Fruit fly (Drosophila melanogaster) whole organism, embryonic: Measurements from ENCODE around the gene ath.
A peak's percentile ranks its signal among the peaks of the same experiment; 100 is the strongest.

Experiments used
- Awh ChIP-seq: fragments of 200-800 bp; sonication (Bioruptor generic); IDR thresholded peaks from 2 replicates; pipeline ENCODE4, ENCODE4 v1.3.6; 2022; ENCODE audit warnings: missing biosample characterization, missing genetic modification characterization
- Blimp-1 ChIP-seq: fragments of 200-800 bp; sonication (Bioruptor generic); optimal IDR thresholded peaks from 3 replicates; lab custom pipeline; 2018; ENCODE audit warnings: missing biosample characterization, missing genetic modification characterization, mild to moderate bottlenecking, moderate library complexity, missing genetic modification reagents
- CG10959 ChIP-seq: fragments of 200-800 bp; sonication (Bioruptor generic); IDR thresholded peaks from 2 replicates; pipeline ENCODE4 v1.3.6; 2022; ENCODE audit warnings: missing biosample characterization, missing genetic modification characterization
- CG11695 ChIP-seq: fragments of 200-800 bp; sonication (Bioruptor generic); IDR thresholded peaks from 3 replicates; pipeline ENCODE4 v1.3.6; 2022; ENCODE audit warnings: missing biosample characterization, missing genetic modification characterization
- CG12391 ChIP-seq: fragments of 200-800 bp; sonication (Bioruptor generic); optimal IDR thresholded peaks from 3 replicates; lab custom pipeline; 2018; ENCODE audit warnings: missing biosample characterization, mild to moderate bottlenecking, missing genetic modification characterization, moderate library complexity
- CG13287 ChIP-seq: fragments of 200-800 bp; sonication (Bioruptor generic); IDR thresholded peaks from 2 replicates; pipeline ENCODE4 v1.3.6; 2022; ENCODE audit warnings: missing biosample characterization, missing genetic modification characterization; ENCODE audit not compliant: partially characterized antibody
- CG13894 ChIP-seq: fragments of 200-800 bp; sonication (Bioruptor generic); optimal IDR thresholded peaks from 3 replicates; lab custom pipeline; 2018; ENCODE audit warnings: missing biosample characterization, mild to moderate bottlenecking, missing genetic modification characterization, moderate library complexity
- CG14050 ChIP-seq: fragments of 200-800 bp; sonication (Bioruptor generic); IDR thresholded peaks from 3 replicates; pipeline ENCODE4 v1.3.6; 2022; ENCODE audit warnings: missing biosample characterization, missing genetic modification characterization
- CG16863 ChIP-seq: fragments of 200-800 bp; sonication (Bioruptor generic); optimal IDR thresholded peaks from 3 replicates; lab custom pipeline; 2016; ENCODE audit warnings: missing biosample characterization, missing genetic modification characterization
- CG17186 ChIP-seq: fragments of 200-800 bp; sonication (Bioruptor generic); optimal IDR thresholded peaks from 3 replicates; lab custom pipeline; 2017; ENCODE audit warnings: missing biosample characterization, missing genetic modification reagents, missing genetic modification characterization
- CG1832 ChIP-seq: fragments of 200-800 bp; sonication (Bioruptor generic); optimal IDR thresholded peaks from 2 replicates; lab custom pipeline; 2017; ENCODE audit warnings: missing biosample characterization, mild to moderate bottlenecking, missing genetic modification characterization, inconsistent platforms
- CG18619 ChIP-seq: fragments of 200-800 bp; sonication (Bioruptor generic); optimal IDR thresholded peaks from 3 replicates; lab custom pipeline; 2017; ENCODE audit warnings: missing biosample characterization, mild to moderate bottlenecking, missing genetic modification characterization
- CG34376 ChIP-seq: fragments of 200-800 bp; sonication (Bioruptor generic); optimal IDR thresholded peaks from 2 replicates; lab custom pipeline; 2018; ENCODE audit warnings: missing biosample characterization, mild to moderate bottlenecking, missing genetic modification characterization
- CG5953 ChIP-seq: fragments of 200-800 bp; sonication (Bioruptor generic); IDR thresholded peaks from 2 replicates; pipeline ENCODE4 v1.3.6; 2022; ENCODE audit warnings: missing biosample characterization, missing genetic modification characterization
- CG6813 ChIP-seq: fragments of 200-800 bp; sonication (Bioruptor generic); optimal IDR thresholded peaks from 2 replicates; lab custom pipeline; 2017; ENCODE audit warnings: missing biosample characterization, missing genetic modification characterization, mild to moderate bottlenecking, moderate library complexity, missing genetic modification reagents
- CG7271 ChIP-seq: fragments of 200-800 bp; sonication (Bioruptor generic); optimal IDR thresholded peaks from 2 replicates; lab custom pipeline; 2018; ENCODE audit warnings: missing biosample characterization, mild to moderate bottlenecking, missing genetic modification characterization, moderate library complexity
- CG7556 ChIP-seq: fragments of 200-800 bp; sonication (Bioruptor generic); optimal IDR thresholded peaks from 2 replicates; lab custom pipeline; 2017; ENCODE audit warnings: missing biosample characterization, mild to moderate bottlenecking, missing genetic modification characterization
- CG7745 ChIP-seq: fragments of 200-800 bp; sonication (Bioruptor generic); optimal IDR thresholded peaks from 2 replicates; lab custom pipeline; 2018; ENCODE audit warnings: missing biosample characterization, mild to moderate bottlenecking, missing genetic modification characterization, moderate library complexity
- CG7928 ChIP-seq: fragments of 200-800 bp; sonication (Bioruptor generic); optimal IDR thresholded peaks from 2 replicates; lab custom pipeline; 2017; ENCODE audit warnings: missing biosample characterization, mild to moderate bottlenecking, missing genetic modification characterization
- CG9817 ChIP-seq: fragments of 200-800 bp; sonication (Bioruptor generic); optimal IDR thresholded peaks from 2 replicates; lab custom pipeline; 2018; ENCODE audit warnings: missing biosample characterization, mild to moderate bottlenecking, missing genetic modification characterization, moderate library complexity
- CHES-1-like ChIP-seq: fragments of 200-800 bp; sonication (Bioruptor generic); optimal IDR thresholded peaks from 2 replicates; lab custom pipeline; 2016; ENCODE audit warnings: missing biosample characterization, missing genetic modification characterization
- Dip3 ChIP-seq: fragments of 200-800 bp; sonication (Bioruptor generic); optimal IDR thresholded peaks from 3 replicates; lab custom pipeline; 2016; ENCODE audit warnings: missing biosample characterization, missing genetic modification characterization
- Fer2 ChIP-seq: fragments of 200-800 bp; sonication (Bioruptor generic); optimal IDR thresholded peaks from 2 replicates; lab custom pipeline; 2018; ENCODE audit warnings: missing biosample characterization, mild to moderate bottlenecking, missing genetic modification characterization, moderate library complexity
- HLH4C ChIP-seq: fragments of 200-800 bp; sonication (Bioruptor generic); IDR thresholded peaks from 3 replicates; pipeline ENCODE4 v1.3.6; 2022; ENCODE audit warnings: missing biosample characterization, missing genetic modification characterization; ENCODE audit not compliant: partially characterized antibody
- HLH54F ChIP-seq: fragments of 200-800 bp; sonication (Bioruptor generic); optimal IDR thresholded peaks from 3 replicates; lab custom pipeline; 2016; ENCODE audit warnings: missing biosample characterization, missing genetic modification characterization
- HmgD ChIP-seq: fragments of 200-800 bp; sonication (Bioruptor generic); optimal IDR thresholded peaks from 3 replicates; lab custom pipeline; 2016; ENCODE audit warnings: missing biosample characterization, missing genetic modification characterization
- Hmr ChIP-seq: fragments of 200-800 bp; sonication (Bioruptor generic); optimal IDR thresholded peaks from 3 replicates; lab custom pipeline; 2017; ENCODE audit warnings: mild to moderate bottlenecking, missing biosample characterization, missing genetic modification reagents, missing genetic modification characterization
- Hmx ChIP-seq: fragments of 200-800 bp; sonication (Bioruptor generic); optimal IDR thresholded peaks from 2 replicates; lab custom pipeline; 2016; ENCODE audit warnings: missing biosample characterization, missing genetic modification characterization
- Lhr ChIP-seq: fragments of 200-800 bp; sonication (Bioruptor generic); optimal IDR thresholded peaks from 3 replicates; lab custom pipeline; 2017; ENCODE audit warnings: mild to moderate bottlenecking, missing biosample characterization, missing genetic modification reagents, missing genetic modification characterization
- MESR4 ChIP-seq: fragments of 200-800 bp; sonication (Bioruptor generic); optimal IDR thresholded peaks from 2 replicates; lab custom pipeline; 2018; ENCODE audit warnings: missing biosample characterization, mild to moderate bottlenecking, missing genetic modification characterization, moderate library complexity
- Rx ChIP-seq: fragments of 200-800 bp; sonication (Bioruptor generic); IDR thresholded peaks from 2 replicates; pipeline ENCODE4 v1.3.6; 2022; ENCODE audit warnings: missing biosample characterization, missing genetic modification characterization
- TFAM ChIP-seq: fragments of 200-800 bp; sonication (Bioruptor generic); optimal IDR thresholded peaks from 2 replicates; lab custom pipeline; 2017; ENCODE audit warnings: missing biosample characterization, missing genetic modification characterization, inconsistent platforms
- Tbp ChIP-seq: fragments of >200 bp; optimal IDR thresholded peaks from 2 replicates; lab custom pipeline; 2018; ENCODE audit warnings: missing biosample characterization, missing genetic modification characterization
- chn ChIP-seq: fragments of 200-800 bp; sonication (Bioruptor generic); optimal IDR thresholded peaks from 2 replicates; lab custom pipeline; 2016; ENCODE audit warnings: missing biosample characterization, missing genetic modification characterization
- dm ChIP-seq: fragments of 200-800 bp; sonication (Bioruptor generic); optimal IDR thresholded peaks from 3 replicates; lab custom pipeline; 2016; ENCODE audit warnings: missing biosample characterization, missing genetic modification characterization
- dmrt99B ChIP-seq: fragments of 200-800 bp; sonication (Bioruptor generic); optimal IDR thresholded peaks from 2 replicates; lab custom pipeline; 2018; ENCODE audit warnings: missing biosample characterization, mild to moderate bottlenecking, missing genetic modification characterization, moderate library complexity
- eve ChIP-seq, 2 experiments: fragments of >200 bp; optimal IDR thresholded peaks; 2 replicates each; lab custom pipeline; 2017; ENCODE audit warnings: missing biosample characterization in 2 of 2, missing genetic modification characterization in 2 of 2
- exex ChIP-seq: fragments of 200-800 bp; sonication (Bioruptor generic); optimal IDR thresholded peaks from 4 replicates; lab custom pipeline; 2018; ENCODE audit warnings: missing biosample characterization, mild to moderate bottlenecking, missing genetic modification characterization, moderate library complexity
- ftz-f1 ChIP-seq: fragments of 200-800 bp; sonication (Bioruptor generic); optimal IDR thresholded peaks from 2 replicates; lab custom pipeline; 2016; ENCODE audit warnings: missing biosample characterization, missing genetic modification characterization
- h ChIP-seq: fragments of >200 bp; optimal IDR thresholded peaks from 2 replicates; lab custom pipeline; 2017
- inv ChIP-seq: fragments of 200-800 bp; sonication (Bioruptor generic); IDR thresholded peaks from 2 replicates; pipeline ENCODE4 v1.3.6; 2022; ENCODE audit warnings: missing biosample characterization, missing genetic modification characterization; ENCODE audit not compliant: partially characterized antibody
- jing ChIP-seq: fragments of 200-800 bp; sonication (Bioruptor generic); optimal IDR thresholded peaks from 2 replicates; lab custom pipeline; 2018; ENCODE audit warnings: missing biosample characterization, mild to moderate bottlenecking, missing genetic modification characterization
- lov ChIP-seq, 2 experiments: fragments of 200-800 bp in 1 of 2; fragments of >200 bp in 1 of 2; sonication (Bioruptor generic) in 1 of 2; IDR thresholded peaks in 1 of 2; optimal IDR thresholded peaks in 1 of 2; 2 replicates in 1 of 2; 3 replicates in 1 of 2; pipeline versions ENCODE4 v1.3.6 to Lab custom; 2017 to 2022; ENCODE audit warnings: missing biosample characterization in 1 of 2, missing genetic modification characterization in 1 of 2
- nerfin-1 ChIP-seq: fragments of 200-800 bp; sonication (Bioruptor generic); optimal IDR thresholded peaks from 3 replicates; lab custom pipeline; 2019; ENCODE audit warnings: missing biosample characterization, mild to moderate bottlenecking, missing genetic modification characterization, moderate library complexity
- nom ChIP-seq: fragments of 200-800 bp; sonication (Bioruptor generic); optimal IDR thresholded peaks from 2 replicates; lab custom pipeline; 2017; ENCODE audit warnings: missing biosample characterization, missing genetic modification characterization, mild to moderate bottlenecking, moderate library complexity, missing genetic modification reagents
- otp ChIP-seq: fragments of 200-800 bp; sonication (Bioruptor generic); IDR thresholded peaks from 3 replicates; pipeline ENCODE4, ENCODE4 v1.3.6; 2022; ENCODE audit warnings: missing biosample characterization, missing genetic modification characterization
- phol ChIP-seq: fragments of 200-800 bp; sonication (Bioruptor generic); optimal IDR thresholded peaks from 3 replicates; lab custom pipeline; 2018; ENCODE audit warnings: missing biosample characterization, mild to moderate bottlenecking, missing genetic modification characterization, moderate library complexity
- pnt ChIP-seq: fragments of 200-800 bp; sonication (Bioruptor generic); optimal IDR thresholded peaks from 3 replicates; lab custom pipeline; 2016; ENCODE audit warnings: missing biosample characterization, missing genetic modification characterization
- tin ChIP-seq: fragments of 200-800 bp; sonication (Bioruptor generic); optimal IDR thresholded peaks from 3 replicates; lab custom pipeline; 2016; ENCODE audit warnings: missing biosample characterization, missing genetic modification characterization
- zfh2 ChIP-seq: fragments of 200-800 bp; sonication (Bioruptor generic); optimal IDR thresholded peaks from 2 replicates; lab custom pipeline; 2016; ENCODE audit warnings: missing biosample characterization, missing genetic modification characterization

The ath gene

dm6 chr2L:10200847-10201246, 10.1 kb upstream of the ath start, which contains the start of the genes Ripalpha and RpL7 (continued):
- TF ChIP-seq CG18619 (GFP tag; lab: Kevin White, UChicago) = peak; percentile 99
- peak; percentile 79 for TF ChIP-seq HLH4C (GFP tag; lab: Robert Waterston, UW)
- no peak for TF ChIP-seq eve (GFP tag; optimal IDR thresholded peaks at IDR 0.05; lab: Kevin White, UChicago)
- peak; percentile 54 for TF ChIP-seq Hmx (GFP tag; lab: Kevin White, UChicago)
- peak; percentile 78 for TF ChIP-seq exex (tag; lab: Kevin White, UChicago)
- peak; percentile 89 for TF ChIP-seq Blimp-1
- TF ChIP-seq Rx (GFP tag; lab: Robert Waterston, UW) = peak; percentile 98
- peak; percentile 92 for TF ChIP-seq tin
- TF ChIP-seq CG5953 = peak; percentile 97
- TF ChIP-seq HLH54F = peak; percentile 98
- TF ChIP-seq phol = peak; percentile 97
- peak; percentile 85 for TF ChIP-seq pnt
- peak; percentile 99 for TF ChIP-seq CG34376 (GFP tag; lab: Kevin White, UChicago)
- peak; percentile 84 for TF ChIP-seq dmrt99B (tag; lab: Kevin White, UChicago)
- peak; percentile 99 for TF ChIP-seq CG17186 (GFP tag; lab: Kevin White, UChicago)
- TF ChIP-seq CG7745 (tag; lab: Kevin White, UChicago) = peak; percentile 84
- peak; percentile 95 for TF ChIP-seq Fer2 (tag; lab: Kevin White, UChicago)
- peak; percentile 93 for TF ChIP-seq CG13287 (GFP tag; lab: Robert Waterston, UW)
- TF ChIP-seq CHES-1-like = peak; percentile 99
- TF ChIP-seq nom = peak; percentile 96
- peak; percentile 99 for TF ChIP-seq otp
- peak; percentile 95 for TF ChIP-seq CG14050 (GFP tag; lab: Robert Waterston, UW)
- TF ChIP-seq inv (GFP tag; lab: Robert Waterston, UW) = peak; percentile 93
- TF ChIP-seq HmgD (GFP tag; lab: Kevin White, UChicago) = peak; percentile 99
- TF ChIP-seq zfh2 (GFP tag; lab: Kevin White, UChicago) = peak; percentile 98
- TF ChIP-seq CG10959 (GFP tag; lab: Robert Waterston, UW) = peak; percentile 93
- peak; percentile 90 for TF ChIP-seq CG11695
- TF ChIP-seq CG7928 (GFP tag; lab: Kevin White, UChicago) = peak; percentile 82
- TF ChIP-seq Awh (GFP tag; lab: Robert Waterston, UW) = peak; percentile 97
- peak; percentile 64 for TF ChIP-seq CG1832
- TF ChIP-seq CG9817 = peak; percentile 97
- TF ChIP-seq CG7271 (tag; lab: Kevin White, UChicago) = peak; percentile 98
- peak; percentile 93 for TF ChIP-seq CG7556
- peak; percentile 88 for TF ChIP-seq jing
- TF ChIP-seq TFAM (GFP tag; lab: Kevin White, UChicago) = peak; percentile 92
- TF ChIP-seq h = no peak
- no peak for TF ChIP-seq lov (optimal IDR thresholded peaks at IDR 0.05; lab: Kevin White, UChicago)
- TF ChIP-seq lov (GFP tag; IDR thresholded peaks at IDR 0.05; lab: Robert Waterston, UW) = peak; percentile 99
- TF ChIP-seq nerfin-1 (tag; lab: Kevin White, UChicago) = peak; percentile 91
- TF ChIP-seq Lhr = peak; percentile 98
- peak; percentile 97 for TF ChIP-seq ftz-f1 (GFP tag; lab: Kevin White, UChicago)
- TF ChIP-seq CG16863 = peak; percentile 96
- TF ChIP-seq MESR4 = peak; percentile 100
- peak; percentile 100 for TF ChIP-seq dm (GFP tag; lab: Kevin White, UChicago)
- TF ChIP-seq CG12391 = peak; percentile 97
- peak; percentile 97 for TF ChIP-seq chn (GFP tag; lab: Kevin White, UChicago)
- no peak for TF ChIP-seq Tbp (GFP tag; lab: Kevin White, UChicago)
- TF ChIP-seq CG13894 (tag; lab: Kevin White, UChicago) = peak; percentile 97
- peak; percentile 97 for TF ChIP-seq Dip3 (GFP tag; lab: Kevin White, UChicago)
- TF ChIP-seq Hmr (GFP tag; lab: Kevin White, UChicago) = peak; percentile 100
- peak; percentile 99 for TF ChIP-seq CG6813
